Fruit fly (Drosophila melanogaster): ENCODE measurements around the gene Cpr67B.

The Cpr67B gene

DNA sequence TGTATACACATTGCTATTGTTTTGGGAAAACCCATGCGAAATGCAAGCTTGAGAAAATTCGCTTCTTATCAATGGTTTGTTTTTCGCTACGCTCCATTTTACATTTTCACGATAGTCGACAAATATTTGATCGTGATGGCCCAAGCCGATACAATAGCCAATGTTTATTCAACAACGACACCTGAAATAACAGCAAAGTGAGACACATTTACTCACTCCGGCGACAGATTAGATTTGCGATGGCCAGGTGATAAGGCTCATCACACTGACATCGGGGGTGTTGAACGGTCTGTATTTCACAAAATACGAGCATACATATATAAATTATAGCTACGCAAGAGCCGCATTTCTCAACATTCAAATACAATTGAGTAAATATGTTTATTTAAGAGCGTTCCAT is 7.4 kb upstream of the Cpr67B start (continued):
- TF ChIP-seq CG7928 (GFP tag; optimal IDR thresholded peaks at IDR 0.05): peak; percentile 43
- TF ChIP-seq prd (optimal IDR thresholded peaks at IDR 0.05): no peak
- no peak for TF ChIP-seq prd (GFP tag; IDR thresholded peaks at IDR 0.05)
- peak; percentile 12 for TF ChIP-seq CG15479 (GFP tag; optimal IDR thresholded peaks at IDR 0.05)
- peak; percentile 59 for TF ChIP-seq D19B (GFP tag; optimal IDR thresholded peaks at IDR 0.05)
- no peak for TF ChIP-seq CG6791 (GFP tag; IDR thresholded peaks at IDR 0.05; ENCODE audit: partially characterized antibody)
- peak; percentile 69 for TF ChIP-seq CG1647 (GFP tag; optimal IDR thresholded peaks at IDR 0.05)
- peak; percentile 9 for TF ChIP-seq NC2β (GFP tag; optimal IDR thresholded peaks at IDR 0.05)
- peak; percentile 24 for TF ChIP-seq CG4424 (GFP tag; optimal IDR thresholded peaks at IDR 0.05)
- TF ChIP-seq CG13424 (tag; optimal IDR thresholded peaks at IDR 0.05): peak; percentile 39
- peak; percentile 79 for TF ChIP-seq exex (tag; optimal IDR thresholded peaks at IDR 0.05)
- peak; percentile 71 for TF ChIP-seq CG10654 (GFP tag; optimal IDR thresholded peaks at IDR 0.05)
- no peak for TF ChIP-seq CG10979 (tag; optimal IDR thresholded peaks at IDR 0.05)
- TF ChIP-seq CG2129 (GFP tag; IDR thresholded peaks at IDR 0.05; ENCODE audit: partially characterized antibody): no peak
- TF ChIP-seq CG13894 (tag; optimal IDR thresholded peaks at IDR 0.05): peak; percentile 80
- no peak for TF ChIP-seq CG32772 (GFP tag; IDR thresholded peaks at IDR 0.05)
- peak; percentile 55 for TF ChIP-seq dmrt99B (tag; optimal IDR thresholded peaks at IDR 0.05)
- peak; percentile 24; the same call in 1 of the 2 replicates for TF ChIP-seq E2f1 (GFP tag; IDR thresholded peaks at IDR 0.05)
- peak; percentile 56 for TF ChIP-seq nerfin-1 (tag; optimal IDR thresholded peaks at IDR 0.05)
- peak; percentile 87 for TF ChIP-seq MTF-1 (GFP tag; optimal IDR thresholded peaks at IDR 0.05; ENCODE audit: borderline replicate concordance)
- peak; percentile 48 for TF ChIP-seq CG18764 (GFP tag; optimal IDR thresholded peaks at IDR 0.05)
- TF ChIP-seq CG17359 (tag; optimal IDR thresholded peaks at IDR 0.05): peak; percentile 78
- TF ChIP-seq jing (GFP tag; optimal IDR thresholded peaks at IDR 0.05): no peak
- TF ChIP-seq Oli (tag; optimal IDR thresholded peaks at IDR 0.05): no peak
- 0 out of 2 replicates have a peak, but pooled peaks have one; percentile 48 for TF ChIP-seq CG16779 (GFP tag; IDR thresholded peaks at IDR 0.05)
- no peak for TF ChIP-seq CG3065 (GFP tag; optimal IDR thresholded peaks at IDR 0.05)
- TF ChIP-seq CG9817 (tag; optimal IDR thresholded peaks at IDR 0.05): peak; percentile 35
- peak; percentile 97 for TF ChIP-seq lab (GFP tag; optimal IDR thresholded peaks at IDR 0.05)
- no peak for TF ChIP-seq hb (GFP tag; IDR thresholded peaks at IDR 0.05; ENCODE audit: partially characterized antibody)
- TF ChIP-seq eyg (GFP tag; optimal IDR thresholded peaks at IDR 0.05): peak; percentile 84
- peak in 1 of 2 experiments; percentile 30 for TF ChIP-seq Hr51 (GFP tag; optimal IDR thresholded peaks at IDR 0.05)
- TF ChIP-seq lmd (GFP tag; IDR thresholded peaks at IDR 0.05): no peak
- TF ChIP-seq maf-S (GFP tag; optimal IDR thresholded peaks at IDR 0.05): peak; percentile 24
- no peak for TF ChIP-seq jumu (GFP tag; optimal IDR thresholded peaks at IDR 0.05)
- TF ChIP-seq CG30431 (GFP tag; optimal IDR thresholded peaks at IDR 0.05): no peak
- TF ChIP-seq CG12071 (GFP tag; optimal IDR thresholded peaks at IDR 0.05): peak; percentile 94
- TF ChIP-seq CG6813 (GFP tag; optimal IDR thresholded peaks at IDR 0.05): peak; percentile 90
- TF ChIP-seq pnt (GFP tag; optimal IDR thresholded peaks at IDR 0.05): peak; percentile 25
- no peak for TF ChIP-seq CG6689 (GFP tag; IDR thresholded peaks at IDR 0.05)
- TF ChIP-seq sima (GFP tag; optimal IDR thresholded peaks at IDR 0.05): no peak
- TF ChIP-seq her (GFP tag; optimal IDR thresholded peaks at IDR 0.05): peak; percentile 71
- no peak for TF ChIP-seq CG7745 (tag; optimal IDR thresholded peaks at IDR 0.05)
- TF ChIP-seq CG10959 (GFP tag; IDR thresholded peaks at IDR 0.05): peak; percentile 32; the same call in 1 of the 2 replicates
- TF ChIP-seq Sin3A (optimal IDR thresholded peaks at IDR 0.05): no peak
- no peak for TF ChIP-seq CG30403 (GFP tag; optimal IDR thresholded peaks at IDR 0.05)
- peak; percentile 12 for TF ChIP-seq kay (GFP tag; optimal IDR thresholded peaks at IDR 0.05)
- TF ChIP-seq ato (GFP tag; IDR thresholded peaks at IDR 0.05; ENCODE audit: partially characterized antibody): no peak
- TF ChIP-seq CG10147 (GFP tag; optimal IDR thresholded peaks at IDR 0.05): peak; percentile 63
- no peak for TF ChIP-seq dati (GFP tag; IDR thresholded peaks at IDR 0.05)
- TF ChIP-seq D19A (tag; optimal IDR thresholded peaks at IDR 0.05): peak; percentile 19
- no peak for TF ChIP-seq NFAT (GFP tag; IDR thresholded peaks at IDR 0.05)
